Fruit fly (Drosophila melanogaster) whole organism, pupa: ENCODE data around the gene CG12607.

ENCODE experiments used
- CG10348 ChIP-seq: fragments of 200-800 bp; sonication (Bioruptor generic); IDR thresholded peaks from 2 replicates; pipeline ENCODE4 v1.3.6; 2022; ENCODE audit warnings: missing biosample characterization, missing genetic modification characterization
- CG12605 ChIP-seq: fragments of 200-800 bp; sonication (Bioruptor generic); IDR thresholded peaks from 2 replicates; pipeline ENCODE4 v1.3.6; 2022; ENCODE audit warnings: missing biosample characterization, missing genetic modification characterization
- CG13204 ChIP-seq: fragments of 200-800 bp; sonication (Bioruptor generic); optimal IDR thresholded peaks from 2 replicates; lab custom pipeline; 2018; ENCODE audit warnings: missing biosample characterization, mild to moderate bottlenecking, missing genetic modification characterization, moderate library complexity
- CG14655 ChIP-seq: fragments of 200-800 bp; sonication (Bioruptor generic); optimal IDR thresholded peaks from 3 replicates; lab custom pipeline; 2017; ENCODE audit warnings: mild to moderate bottlenecking, missing biosample characterization, missing genetic modification reagents, missing genetic modification characterization
- CG15710 ChIP-seq: fragments of 200-800 bp; sonication (Bioruptor generic); optimal IDR thresholded peaks from 2 replicates; lab custom pipeline; 2018; ENCODE audit warnings: missing biosample characterization, mild to moderate bottlenecking, missing genetic modification characterization, moderate library complexity
- CG17806 ChIP-seq: fragments of 200-800 bp; sonication (Bioruptor generic); optimal IDR thresholded peaks from 2 replicates; lab custom pipeline; 2018; ENCODE audit warnings: missing biosample characterization, mild to moderate bottlenecking, missing genetic modification characterization, moderate library complexity
- CG32121 ChIP-seq: fragments of 200-800 bp; sonication (Bioruptor generic); IDR thresholded peaks from 2 replicates; pipeline ENCODE4 v1.3.6; 2022; ENCODE audit warnings: missing biosample characterization, missing genetic modification characterization
- CG34367 ChIP-seq: fragments of 200-800 bp; sonication (Bioruptor generic); optimal IDR thresholded peaks from 2 replicates; lab custom pipeline; 2018; ENCODE audit warnings: missing biosample characterization, mild to moderate bottlenecking, missing genetic modification characterization
- CG8159 ChIP-seq: fragments of 200-800 bp; sonication (Bioruptor generic); optimal IDR thresholded peaks from 3 replicates; lab custom pipeline; 2018; ENCODE audit warnings: missing biosample characterization, mild to moderate bottlenecking, missing genetic modification characterization, moderate library complexity
- CG8301 ChIP-seq: fragments of 200-800 bp; sonication (Bioruptor generic); optimal IDR thresholded peaks from 2 replicates; lab custom pipeline; 2018; ENCODE audit warnings: missing biosample characterization, mild to moderate bottlenecking, missing genetic modification characterization
- CG9948 ChIP-seq: fragments of 200-800 bp; sonication (Bioruptor generic); optimal IDR thresholded peaks from 2 replicates; lab custom pipeline; 2018; ENCODE audit warnings: missing biosample characterization, mild to moderate bottlenecking, missing genetic modification characterization, moderate library complexity
- D1 ChIP-seq: fragments of 200-800 bp; sonication (Bioruptor generic); optimal IDR thresholded peaks from 2 replicates; lab custom pipeline; 2018; ENCODE audit warnings: missing biosample characterization, mild to moderate bottlenecking, missing genetic modification characterization, moderate library complexity
- EcR ChIP-seq: fragments of 200-800 bp; sonication (Bioruptor generic); optimal IDR thresholded peaks from 3 replicates; lab custom pipeline; 2019; ENCODE audit warnings: missing biosample characterization, missing genetic modification characterization, mild to moderate bottlenecking, moderate library complexity, missing genetic modification reagents
- Ets98B ChIP-seq: fragments of 200-800 bp; sonication (Bioruptor generic); IDR thresholded peaks from 2 replicates; pipeline ENCODE4 v1.3.6; 2022; ENCODE audit warnings: missing biosample characterization, missing genetic modification characterization
- Pif1A ChIP-seq: fragments of 200-800 bp; sonication (Bioruptor generic); optimal IDR thresholded peaks from 3 replicates; lab custom pipeline; 2016; ENCODE audit warnings: missing biosample characterization, missing genetic modification characterization
- Pif1B ChIP-seq: fragments of 200-800 bp; sonication (Bioruptor generic); optimal IDR thresholded peaks from 3 replicates; lab custom pipeline; 2016; ENCODE audit warnings: missing biosample characterization, missing genetic modification characterization
- Snoo ChIP-seq: fragments of 200-800 bp; sonication (Bioruptor generic); optimal IDR thresholded peaks from 3 replicates; lab custom pipeline; 2017; ENCODE audit warnings: missing biosample characterization, mild to moderate bottlenecking, missing genetic modification characterization, inconsistent platforms
- fd96Ca ChIP-seq: fragments of 200-800 bp; sonication (Bioruptor generic); IDR thresholded peaks from 3 replicates; pipeline ENCODE4 v1.3.6; 2022; ENCODE audit warnings: missing biosample characterization, missing genetic modification characterization
- gl ChIP-seq: fragments of 200-800 bp; sonication (Bioruptor generic); optimal IDR thresholded peaks from 2 replicates; lab custom pipeline; 2018; ENCODE audit warnings: missing biosample characterization, mild to moderate bottlenecking, missing genetic modification characterization
- rn ChIP-seq: fragments of 200-800 bp; sonication (Bioruptor generic); IDR thresholded peaks from 2 replicates; pipeline ENCODE4 v1.3.6; 2022; ENCODE audit warnings: missing biosample characterization, missing genetic modification characterization

Gene CG12607

DNA sequence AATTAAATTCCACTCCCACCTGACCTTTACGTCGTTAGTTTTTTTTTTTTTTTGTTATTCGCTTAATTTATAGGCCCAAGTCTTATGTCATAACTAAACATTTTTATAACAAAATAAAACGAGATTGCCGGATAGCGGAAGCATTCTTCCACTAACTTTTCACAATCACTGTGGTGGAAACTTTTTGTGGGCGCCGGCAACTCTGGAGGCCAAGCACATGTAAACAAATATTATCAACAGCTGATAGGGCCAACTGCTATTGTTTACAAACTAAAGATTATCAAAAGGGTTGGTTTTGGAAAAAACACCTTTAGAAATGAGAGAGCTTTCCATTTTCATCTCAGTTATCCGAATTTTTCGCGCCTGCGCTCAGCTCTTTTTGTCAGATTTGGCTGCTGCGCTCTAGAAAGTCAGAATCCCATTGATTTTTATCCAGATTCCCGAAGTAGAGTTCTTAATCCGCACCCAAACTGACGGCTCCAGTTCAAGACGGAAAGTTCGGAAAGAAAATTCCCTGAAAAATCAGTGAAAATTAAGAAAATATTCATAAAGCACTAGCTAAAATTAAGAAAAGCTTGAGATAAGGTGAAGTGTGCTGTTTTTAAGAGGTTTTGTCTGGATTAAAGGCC, 17.3 kb upstream of the CG12607 start, which contains the start of gene nAChRbeta1:
TSS of gene nAChRbeta1 (plus strand) at position 432 of the 629 bp plus-strand sequence.
- TF ChIP-seq EcR (GFP tag; lab: Kevin White, UChicago), result no peak
- no peak for TF ChIP-seq rn (GFP tag; lab: Robert Waterston, UW)
- TF ChIP-seq gl (tag; lab: Kevin White, UChicago), result no peak
- no peak for TF ChIP-seq D1 (tag; lab: Kevin White, UChicago)

DNA sequence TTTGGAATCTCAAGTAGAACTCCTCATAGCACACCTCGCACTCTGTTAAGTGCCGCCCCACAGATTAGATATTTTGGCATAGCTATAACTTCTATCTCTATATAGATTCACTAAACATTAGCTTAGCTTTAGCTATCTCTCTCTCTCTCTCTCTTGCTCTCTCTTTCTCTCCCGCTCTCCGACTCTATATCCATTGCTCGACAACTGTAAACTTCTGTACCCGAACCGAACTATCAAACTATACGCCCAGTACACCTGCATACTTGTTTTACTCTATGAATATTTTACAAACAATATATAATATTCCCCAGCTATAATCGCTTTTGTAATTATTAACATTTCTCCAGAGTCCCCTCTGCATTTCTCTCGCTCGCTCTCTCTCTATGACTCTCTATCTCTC, 16.0 kb upstream of the CG12607 start:
- no peak for TF ChIP-seq Ets98B (GFP tag; lab: Robert Waterston, UW)
- TF ChIP-seq gl (tag; lab: Kevin White, UChicago), result no peak
- TF ChIP-seq Pif1A, result no peak
- no peak for TF ChIP-seq Pif1B (GFP tag; lab: Kevin White, UChicago)
- no peak for TF ChIP-seq CG13204 (GFP tag; lab: Kevin White, UChicago)
- TF ChIP-seq D1 (tag; lab: Kevin White, UChicago), result no peak
- no peak for TF ChIP-seq CG32121 (GFP tag; lab: Robert Waterston, UW)
- no peak for TF ChIP-seq CG8159 (tag; lab: Kevin White, UChicago)

DNA sequence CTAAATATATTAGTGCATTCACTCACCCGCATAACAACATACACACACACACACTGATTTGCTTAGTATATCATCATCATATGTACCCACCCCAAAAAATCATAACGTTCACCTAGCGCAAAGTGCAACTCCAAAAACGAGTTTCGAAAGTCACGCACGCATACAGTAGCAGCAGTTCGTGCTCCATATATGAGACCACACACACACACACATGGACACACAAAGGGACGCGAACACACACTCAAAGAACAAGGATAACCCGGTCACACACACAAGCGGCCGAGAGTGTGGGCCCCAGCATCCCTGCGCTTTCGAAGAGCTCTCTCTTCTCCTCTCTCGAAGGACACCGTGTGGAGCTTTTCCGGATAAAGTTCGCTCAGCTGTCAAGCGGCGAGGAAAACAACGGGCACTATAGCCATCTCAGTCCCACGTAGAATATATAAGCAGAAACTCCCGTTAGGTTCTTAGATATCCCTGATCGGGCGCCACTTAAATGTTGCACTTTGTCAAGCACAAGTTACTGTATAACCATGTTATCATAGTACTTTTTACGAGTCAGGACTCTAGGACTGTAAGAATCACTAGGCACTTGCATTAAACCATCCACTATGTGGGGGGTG, 15.2 kb upstream of the CG12607 start:
- TF ChIP-seq CG13204 (GFP tag; lab: Kevin White, UChicago), result no peak
- no peak for TF ChIP-seq EcR (GFP tag; lab: Kevin White, UChicago)
- no peak for TF ChIP-seq CG8159 (tag; lab: Kevin White, UChicago)
- TF ChIP-seq CG12605, result no peak
- TF ChIP-seq gl (tag; lab: Kevin White, UChicago), result no peak
- TF ChIP-seq CG32121 (GFP tag; lab: Robert Waterston, UW), result no peak
- TF ChIP-seq CG15710 (tag; lab: Kevin White, UChicago), result no peak
- TF ChIP-seq CG9948 (tag; lab: Kevin White, UChicago), result no peak
- TF ChIP-seq Pif1B (GFP tag; lab: Kevin White, UChicago), result no peak
- TF ChIP-seq CG8301 (tag; lab: Kevin White, UChicago), result no peak
- no peak for TF ChIP-seq D1 (tag; lab: Kevin White, UChicago)
- no peak for TF ChIP-seq CG14655
- no peak for TF ChIP-seq Ets98B (GFP tag; lab: Robert Waterston, UW)
- TF ChIP-seq CG17806 (tag; lab: Kevin White, UChicago), result no peak

DNA sequence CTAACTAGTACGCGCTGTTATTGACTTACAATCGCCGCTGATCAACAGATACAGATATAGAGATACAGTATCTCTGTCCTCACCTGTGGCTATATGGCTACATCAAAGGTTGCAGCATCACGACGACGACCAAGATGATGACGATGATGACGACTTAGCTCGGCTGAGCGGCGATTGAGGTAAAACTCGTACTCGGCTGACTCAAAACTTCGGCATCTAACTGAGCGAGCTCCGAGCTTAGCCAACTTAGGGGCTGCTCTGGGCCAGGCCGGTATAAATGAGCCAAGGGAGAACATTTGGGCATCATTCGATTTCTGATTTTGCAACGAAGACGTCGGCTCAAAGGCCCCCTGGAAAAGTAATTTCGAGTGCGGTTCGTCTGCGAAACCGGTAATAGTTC, 10.0 kb upstream of the CG12607 start, which contains the start of gene CG15021:
TSS of gene CG15021 (plus strand) at position 301 of the 400 bp plus-strand sequence.
- TF ChIP-seq CG17806 (tag; lab: Kevin White, UChicago) (no peak), CG34367 (no peak), CG32121 (GFP tag; lab: Robert Waterston, UW) (no peak), CG14655 (no peak), CG8159 (tag; lab: Kevin White, UChicago) (no peak), Ets98B (GFP tag; lab: Robert Waterston, UW) (no peak)

DNA sequence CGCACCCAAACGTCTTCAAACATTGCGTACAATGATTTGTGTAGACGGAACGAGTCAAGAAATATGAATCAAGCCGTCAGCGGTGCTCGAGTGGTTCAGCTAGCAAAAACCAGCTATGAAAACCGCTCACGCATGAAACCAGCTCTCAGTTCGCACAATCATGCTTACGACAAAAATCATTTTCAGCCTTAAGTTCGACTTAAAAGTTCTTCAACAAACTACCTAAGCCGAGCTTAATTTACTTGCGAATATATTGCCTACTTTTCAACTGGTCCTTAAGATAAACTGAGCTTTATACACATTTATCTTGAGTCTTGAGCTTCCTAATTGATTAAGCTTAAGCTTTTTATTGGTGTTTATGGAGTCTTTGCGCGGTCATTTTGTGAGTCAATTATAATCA, 6.2 kb upstream of the CG12607 start:
- no peak for TF ChIP-seq CG13204 (GFP tag; lab: Kevin White, UChicago)
- no peak for TF ChIP-seq D1 (tag; lab: Kevin White, UChicago)
- TF ChIP-seq gl (tag; lab: Kevin White, UChicago), result no peak
- no peak for TF ChIP-seq CG14655
- TF ChIP-seq CG8159 (tag; lab: Kevin White, UChicago), result no peak
- no peak for TF ChIP-seq Snoo (tag; lab: Kevin White, UChicago)
- TF ChIP-seq Pif1A, result no peak
- no peak for TF ChIP-seq rn (GFP tag; lab: Robert Waterston, UW)

DNA sequence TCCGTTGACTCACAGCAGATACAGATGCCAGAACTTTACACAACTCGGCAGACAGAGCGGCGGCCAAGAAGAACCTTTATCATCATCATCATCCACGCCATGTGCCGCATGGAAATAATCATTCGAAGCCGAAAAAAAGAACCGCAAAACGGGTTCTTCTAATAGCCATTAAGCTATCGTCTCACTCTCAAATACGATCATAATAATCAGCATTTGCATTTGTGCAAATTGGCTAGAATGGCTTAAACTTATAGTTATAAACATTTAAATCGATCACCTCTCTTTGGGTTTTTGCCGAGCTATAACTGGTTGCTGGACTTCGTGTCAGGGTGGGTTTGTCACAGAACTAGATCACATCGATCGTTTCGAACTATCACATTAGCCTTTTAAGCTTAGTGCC, 4.2 kb upstream of the CG12607 start:
- TF ChIP-seq EcR (GFP tag; lab: Kevin White, UChicago) (no peak), Pif1A (no peak), CG32121 (GFP tag; lab: Robert Waterston, UW) (no peak), CG8301 (tag; lab: Kevin White, UChicago) (no peak), Snoo (tag; lab: Kevin White, UChicago) (no peak), CG13204 (GFP tag; lab: Kevin White, UChicago) (no peak), gl (tag; lab: Kevin White, UChicago) (no peak)

DNA sequence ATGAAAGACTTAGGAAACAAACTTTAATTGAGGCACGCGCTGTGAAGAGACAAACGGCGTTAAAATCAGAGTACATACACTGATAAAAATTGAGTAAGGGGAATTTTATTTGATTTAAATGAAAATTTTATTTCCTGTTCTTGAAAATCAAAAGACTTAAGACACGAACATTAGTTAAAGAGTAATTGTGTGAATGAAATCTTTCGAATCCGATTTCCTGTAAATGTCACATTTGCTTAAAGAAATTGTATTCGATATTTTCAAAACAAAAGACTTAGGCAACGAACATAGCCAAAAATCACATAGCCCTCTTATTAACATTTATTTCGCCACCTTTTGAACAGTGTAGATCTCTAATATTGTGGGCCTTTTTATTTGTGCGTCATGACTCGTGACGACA, 549 bp upstream of the CG12607 start:
- TF ChIP-seq CG14655, result no peak

DNA sequence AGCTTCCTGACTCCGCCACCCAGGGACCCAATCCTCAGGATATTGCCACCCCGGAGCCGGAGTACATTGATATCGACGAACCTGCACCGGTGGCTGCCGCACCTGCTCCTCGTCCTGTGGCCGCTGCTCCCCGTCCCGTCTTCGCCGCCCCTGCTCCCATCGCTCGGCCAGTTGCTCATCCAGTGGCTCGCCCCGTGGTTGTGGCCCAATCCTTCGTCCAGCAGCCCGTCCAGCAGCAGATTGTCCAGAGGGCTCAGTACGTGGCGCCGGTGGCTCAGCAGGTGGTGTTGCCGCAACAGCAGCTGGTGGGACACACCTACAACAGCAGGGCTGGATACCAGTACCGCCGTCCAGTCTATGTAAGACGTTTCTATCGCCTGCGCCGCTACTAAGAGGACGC, 856 bp downstream of the CG12607 start:
- TF ChIP-seq CG8301 (tag; lab: Kevin White, UChicago) (no peak), CG13204 (GFP tag; lab: Kevin White, UChicago) (no peak), gl (tag; lab: Kevin White, UChicago) (no peak), Pif1A (no peak), CG8159 (tag; lab: Kevin White, UChicago) (no peak), CG32121 (GFP tag; lab: Robert Waterston, UW) (no peak), D1 (tag; lab: Kevin White, UChicago) (no peak), CG17806 (tag; lab: Kevin White, UChicago) (no peak), CG15710 (tag; lab: Kevin White, UChicago) (no peak), CG12605 (no peak), CG10348 (GFP tag; lab: Robert Waterston, UW) (no peak), Snoo (tag; lab: Kevin White, UChicago) (no peak), fd96Ca (GFP tag; lab: Robert Waterston, UW) (no peak), CG9948 (tag; lab: Kevin White, UChicago) (no peak)
